Fruit fly (Drosophila melanogaster) whole organism, embryonic: ENCODE data around the gene CG6294.

Source experiments
- Ada2b ChIP-seq: fragments of 200-800 bp; sonication (Bioruptor generic); IDR thresholded peaks from 2 replicates; pipeline ENCODE4 v1.3.6; 2022; ENCODE audit warnings: missing biosample characterization, missing genetic modification characterization
- Aef1 ChIP-seq: fragments of 200-800 bp; sonication (Bioruptor generic); IDR thresholded peaks from 3 replicates; pipeline ENCODE4 v1.3.6; 2022; ENCODE audit warnings: missing biosample characterization, missing genetic modification characterization
- Atf-2 ChIP-seq: fragments of 200-800 bp; sonication (Bioruptor generic); optimal IDR thresholded peaks from 2 replicates; lab custom pipeline; 2016; ENCODE audit warnings: missing biosample characterization, missing genetic modification characterization
- B-H2 ChIP-seq: fragments of 200-800 bp; sonication (Bioruptor generic); optimal IDR thresholded peaks from 2 replicates; lab custom pipeline; 2018; ENCODE audit warnings: missing biosample characterization, mild to moderate bottlenecking, missing genetic modification characterization
- CG10366 ChIP-seq: fragments of 200-800 bp; sonication (Bioruptor generic); IDR thresholded peaks from 2 replicates; pipeline ENCODE4 v1.3.6; 2022; ENCODE audit warnings: missing biosample characterization, missing genetic modification characterization
- CG12071 ChIP-seq: fragments of 200-800 bp; sonication (Bioruptor generic); optimal IDR thresholded peaks from 3 replicates; lab custom pipeline; 2018; ENCODE audit warnings: missing biosample characterization, mild to moderate bottlenecking, missing genetic modification characterization
- CG12104 ChIP-seq: fragments of 200-800 bp; sonication (Bioruptor generic); optimal IDR thresholded peaks from 3 replicates; lab custom pipeline; 2016; ENCODE audit warnings: missing biosample characterization, missing genetic modification characterization
- CG14441 ChIP-seq: fragments of 200-800 bp; sonication (Bioruptor generic); IDR thresholded peaks from 2 replicates; pipeline ENCODE4 v1.3.6; 2022; ENCODE audit warnings: missing biosample characterization, missing genetic modification characterization
- CG1647 ChIP-seq: fragments of 200-800 bp; sonication (Bioruptor generic); optimal IDR thresholded peaks from 3 replicates; lab custom pipeline; 2016; ENCODE audit warnings: missing biosample characterization, missing genetic modification characterization
- CG18476 ChIP-seq: fragments of 200-800 bp; sonication (Bioruptor generic); optimal IDR thresholded peaks from 2 replicates; lab custom pipeline; 2016; ENCODE audit warnings: missing biosample characterization, mild to moderate bottlenecking, missing genetic modification characterization
- CG32767 ChIP-seq: fragments of 200-800 bp; sonication (Bioruptor generic); IDR thresholded peaks from 2 replicates; pipeline ENCODE4 v1.3.6; 2022; ENCODE audit warnings: missing biosample characterization, missing genetic modification characterization
- CG42726 ChIP-seq: fragments of 200-800 bp; sonication (Bioruptor generic); IDR thresholded peaks from 2 replicates; pipeline ENCODE4 v1.3.6; 2022; ENCODE audit warnings: missing biosample characterization, missing genetic modification characterization; ENCODE audit not compliant: partially characterized antibody
- CG4328 ChIP-seq: fragments of 200-800 bp; sonication (Bioruptor generic); optimal IDR thresholded peaks from 3 replicates; lab custom pipeline; 2017; ENCODE audit warnings: missing biosample characterization, missing genetic modification reagents, missing genetic modification characterization
- CG6791 ChIP-seq: fragments of 200-800 bp; sonication (Bioruptor generic); IDR thresholded peaks from 3 replicates; pipeline ENCODE4 v1.3.6; 2022; ENCODE audit warnings: missing biosample characterization, missing genetic modification characterization; ENCODE audit not compliant: partially characterized antibody
- CG6854 ChIP-seq: fragments of 200-800 bp; sonication (Bioruptor generic); optimal IDR thresholded peaks from 3 replicates; lab custom pipeline; 2017; ENCODE audit warnings: missing biosample characterization, mild to moderate bottlenecking, missing genetic modification characterization
- CG8765 ChIP-seq: fragments of 200-800 bp; sonication (Bioruptor generic); IDR thresholded peaks from 2 replicates; pipeline ENCODE4 v1.3.6; 2022; ENCODE audit warnings: missing biosample characterization, missing genetic modification characterization
- CG9932 ChIP-seq: fragments of 200-800 bp; sonication (Bioruptor generic); IDR thresholded peaks from 2 replicates; pipeline ENCODE4 v1.3.6; 2022; ENCODE audit warnings: missing biosample characterization, missing genetic modification characterization
- Camta ChIP-seq: fragments of 200-800 bp; sonication (Bioruptor generic); optimal IDR thresholded peaks from 2 replicates; lab custom pipeline; 2016; ENCODE audit warnings: missing biosample characterization, missing genetic modification characterization
- D ChIP-seq, 2 experiments: fragments of 200-800 bp in 1 of 2; fragments of >200 bp in 1 of 2; sonication (Bioruptor generic) in 1 of 2; optimal IDR thresholded peaks; 2 replicates in 1 of 2; 3 replicates in 1 of 2; lab custom pipeline; 2017; ENCODE audit warnings: mild to moderate bottlenecking in 1 of 2, missing biosample characterization in 1 of 2, missing genetic modification characterization in 1 of 2, missing genetic modification reagents in 1 of 2
- E2f1 ChIP-seq: fragments of 200-800 bp; sonication (Bioruptor generic); IDR thresholded peaks from 2 replicates; pipeline ENCODE4 v1.3.6; 2022; ENCODE audit warnings: missing biosample characterization, missing genetic modification characterization
- HHEX ChIP-seq: fragments of 200-800 bp; sonication (Bioruptor generic); optimal IDR thresholded peaks from 3 replicates; lab custom pipeline; 2017; ENCODE audit warnings: missing biosample characterization, mild to moderate bottlenecking, missing genetic modification characterization, missing genetic modification reagents
- HLHmδ ChIP-seq: fragments of 200-800 bp; sonication (Bioruptor generic); optimal IDR thresholded peaks from 2 replicates; lab custom pipeline; 2018; ENCODE audit warnings: missing biosample characterization, mild to moderate bottlenecking, missing genetic modification characterization, moderate library complexity
- HmgD ChIP-seq: fragments of 200-800 bp; sonication (Bioruptor generic); optimal IDR thresholded peaks from 3 replicates; lab custom pipeline; 2016; ENCODE audit warnings: missing biosample characterization, missing genetic modification characterization
- Hsf ChIP-seq: fragments of 200-800 bp; sonication (Bioruptor generic); optimal IDR thresholded peaks from 3 replicates; lab custom pipeline; 2016; ENCODE audit warnings: missing biosample characterization, missing genetic modification characterization
- MESR4 ChIP-seq: fragments of 200-800 bp; sonication (Bioruptor generic); optimal IDR thresholded peaks from 2 replicates; lab custom pipeline; 2018; ENCODE audit warnings: missing biosample characterization, mild to moderate bottlenecking, missing genetic modification characterization, moderate library complexity
- NFAT ChIP-seq: fragments of 200-800 bp; sonication (Bioruptor generic); IDR thresholded peaks from 2 replicates; pipeline ENCODE4 v1.3.6; 2022; ENCODE audit warnings: missing biosample characterization, missing genetic modification characterization
- NfI ChIP-seq: fragments of 200-800 bp; sonication (Bioruptor generic); optimal IDR thresholded peaks from 3 replicates; lab custom pipeline; 2018; ENCODE audit warnings: missing biosample characterization, mild to moderate bottlenecking, missing genetic modification characterization, moderate library complexity
- Xbp1 ChIP-seq: fragments of 200-800 bp; sonication (Bioruptor generic); optimal IDR thresholded peaks from 3 replicates; lab custom pipeline; 2016; ENCODE audit warnings: missing biosample characterization, mild to moderate bottlenecking, missing genetic modification characterization
- ato ChIP-seq: fragments of 200-800 bp; sonication (Bioruptor generic); IDR thresholded peaks from 2 replicates; pipeline ENCODE4 v1.3.6; 2022; ENCODE audit warnings: missing biosample characterization, missing genetic modification characterization; ENCODE audit not compliant: partially characterized antibody
- bowl ChIP-seq: fragments of 200-800 bp; sonication (Bioruptor generic); IDR thresholded peaks from 2 replicates; pipeline ENCODE4 v1.3.6; 2022; ENCODE audit warnings: missing biosample characterization, missing genetic modification characterization
- chif ChIP-seq, 2 experiments: fragments of 200-800 bp; sonication (Bioruptor generic); optimal IDR thresholded peaks; 3 replicates each; lab custom pipeline; 2016; ENCODE audit warnings: missing biosample characterization in 2 of 2, missing genetic modification characterization in 2 of 2
- dan ChIP-seq: fragments of 200-800 bp; sonication (Bioruptor generic); IDR thresholded peaks from 2 replicates; pipeline ENCODE4 v1.3.6; 2022; ENCODE audit warnings: missing biosample characterization, missing genetic modification characterization
- eyg ChIP-seq: fragments of 200-800 bp; sonication (Bioruptor generic); optimal IDR thresholded peaks from 3 replicates; lab custom pipeline; 2016; ENCODE audit warnings: missing biosample characterization, missing genetic modification characterization
- fd96Cb ChIP-seq: fragments of 200-800 bp; sonication (Bioruptor generic); optimal IDR thresholded peaks from 2 replicates; lab custom pipeline; 2018; ENCODE audit warnings: missing biosample characterization, mild to moderate bottlenecking, missing genetic modification characterization, moderate library complexity
- fu2 ChIP-seq: fragments of 200-800 bp; sonication (Bioruptor generic); optimal IDR thresholded peaks from 2 replicates; lab custom pipeline; 2016; ENCODE audit warnings: missing biosample characterization, missing genetic modification characterization
- gem ChIP-seq: fragments of 200-800 bp; sonication (Bioruptor generic); optimal IDR thresholded peaks from 2 replicates; lab custom pipeline; 2019; ENCODE audit warnings: missing biosample characterization, mild to moderate bottlenecking, missing genetic modification characterization, moderate library complexity
- knrl ChIP-seq: fragments of 200-800 bp; sonication (Bioruptor generic); IDR thresholded peaks from 3 replicates; pipeline ENCODE4 v1.3.6; 2022; ENCODE audit warnings: missing biosample characterization, missing genetic modification characterization; ENCODE audit not compliant: partially characterized antibody
- lab ChIP-seq: fragments of 200-800 bp; sonication (Bioruptor generic); optimal IDR thresholded peaks from 3 replicates; lab custom pipeline; 2017; ENCODE audit warnings: missing biosample characterization, missing genetic modification characterization, mild to moderate bottlenecking, moderate library complexity, missing genetic modification reagents
- mam ChIP-seq: fragments of 200-800 bp; sonication (Bioruptor generic); optimal IDR thresholded peaks from 3 replicates; lab custom pipeline; 2016; ENCODE audit warnings: missing biosample characterization, missing genetic modification characterization
- nerfin-1 ChIP-seq: fragments of 200-800 bp; sonication (Bioruptor generic); optimal IDR thresholded peaks from 3 replicates; lab custom pipeline; 2019; ENCODE audit warnings: missing biosample characterization, mild to moderate bottlenecking, missing genetic modification characterization, moderate library complexity
- odd ChIP-seq: fragments of 200-800 bp; sonication (Bioruptor generic); optimal IDR thresholded peaks from 2 replicates; lab custom pipeline; 2017; ENCODE audit warnings: missing biosample characterization, mild to moderate bottlenecking, missing genetic modification characterization
- onecut ChIP-seq: fragments of 200-800 bp; sonication (Bioruptor generic); IDR thresholded peaks from 2 replicates; pipeline ENCODE4 v1.3.6; 2022; ENCODE audit warnings: missing biosample characterization, missing genetic modification characterization
- p53 ChIP-seq: fragments of 200-800 bp; sonication (Bioruptor generic); optimal IDR thresholded peaks from 2 replicates; lab custom pipeline; 2016; ENCODE audit warnings: missing biosample characterization, missing genetic modification characterization
- psq ChIP-seq: fragments of 200-800 bp; sonication (Bioruptor generic); optimal IDR thresholded peaks from 2 replicates; lab custom pipeline; 2017; ENCODE audit warnings: missing biosample characterization, missing genetic modification characterization
- pum ChIP-seq: fragments of 200-800 bp; sonication (Bioruptor generic); optimal IDR thresholded peaks from 2 replicates; lab custom pipeline; 2016; ENCODE audit warnings: missing biosample characterization, missing genetic modification characterization
- sd ChIP-seq: fragments of 200-800 bp; sonication (Bioruptor generic); optimal IDR thresholded peaks from 3 replicates; lab custom pipeline; 2018; ENCODE audit warnings: missing biosample characterization, mild to moderate bottlenecking, missing genetic modification characterization, moderate library complexity
- sqz ChIP-seq: fragments of 200-800 bp; sonication (Bioruptor generic); optimal IDR thresholded peaks from 3 replicates; lab custom pipeline; 2018; ENCODE audit warnings: missing biosample characterization, mild to moderate bottlenecking, missing genetic modification characterization
- toy ChIP-seq: fragments of 200-800 bp; sonication (Bioruptor generic); IDR thresholded peaks from 2 replicates; pipeline ENCODE4 v1.3.6; 2022; ENCODE audit warnings: missing biosample characterization, missing genetic modification characterization
- tx ChIP-seq: fragments of 200-800 bp; sonication (Bioruptor generic); optimal IDR thresholded peaks from 2 replicates; lab custom pipeline; 2016; ENCODE audit warnings: missing biosample characterization, missing genetic modification characterization
- vvl ChIP-seq: fragments of 200-800 bp; sonication (Bioruptor generic); IDR thresholded peaks from 2 replicates; pipeline ENCODE4 v1.3.6; 2022; ENCODE audit warnings: missing biosample characterization, missing genetic modification characterization
- zen ChIP-seq: fragments of 200-800 bp; sonication (Bioruptor generic); optimal IDR thresholded peaks from 3 replicates; lab custom pipeline; 2018; ENCODE audit warnings: missing biosample characterization, mild to moderate bottlenecking, missing genetic modification characterization, moderate library complexity

Gene CG6294

DNA sequence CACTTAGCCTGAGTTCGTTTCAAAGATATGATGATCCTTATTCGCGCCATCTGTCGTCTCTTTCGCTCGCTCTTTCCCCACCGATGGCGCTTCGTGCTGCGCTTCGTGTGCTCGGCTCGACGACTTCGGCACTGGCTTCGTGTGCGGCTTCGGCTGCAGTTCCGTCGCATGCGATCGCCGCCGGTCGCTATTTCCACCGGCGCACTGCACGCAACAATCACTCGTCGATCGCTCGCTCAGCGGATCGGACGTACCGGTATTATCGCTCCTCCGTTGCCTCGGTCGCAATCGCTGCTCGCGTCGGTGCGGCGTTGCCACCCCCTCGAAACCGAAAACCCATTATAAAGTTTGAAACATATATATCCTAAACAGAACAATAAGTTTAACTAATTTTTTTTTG is 36.3 kb downstream of the CG6294 start (continued):
- TF ChIP-seq mam (GFP tag; lab: Kevin White, UChicago) = no peak
- TF ChIP-seq gem (tag; lab: Kevin White, UChicago) = peak; percentile 4
- TF ChIP-seq CG10366 (GFP tag; lab: Robert Waterston, UW) = no peak
- no peak for TF ChIP-seq CG14441 (GFP tag; lab: Robert Waterston, UW)
- TF ChIP-seq HLHmδ (GFP tag; lab: Kevin White, UChicago) = peak; percentile 75
- TF ChIP-seq CG12104 (GFP tag; lab: Kevin White, UChicago) = no peak
- TF ChIP-seq E2f1 (GFP tag; lab: Robert Waterston, UW) = no peak
- no peak for TF ChIP-seq NFAT (GFP tag; lab: Robert Waterston, UW)
- peak; percentile 7 for TF ChIP-seq Camta
- TF ChIP-seq Aef1 (GFP tag; lab: Robert Waterston, UW) = no peak
- no peak for TF ChIP-seq fu2
- TF ChIP-seq MESR4 (GFP tag; lab: Kevin White, UChicago) = peak; percentile 14
- TF ChIP-seq CG42726 = 0 out of 2 replicates have a peak, but pooled peaks have one; percentile 40
- no peak for TF ChIP-seq toy (GFP tag; lab: Robert Waterston, UW)
- peak; percentile 56; the same call in 1 of the 2 replicates for TF ChIP-seq vvl
- no peak for TF ChIP-seq knrl (GFP tag; lab: Robert Waterston, UW)
- TF ChIP-seq p53 (GFP tag; lab: Kevin White, UChicago) = no peak
- no peak for TF ChIP-seq psq (GFP tag; lab: Kevin White, UChicago)
- TF ChIP-seq sd = no peak
- no peak for TF ChIP-seq CG9932 (GFP tag; lab: Robert Waterston, UW)
- no peak for TF ChIP-seq eyg (GFP tag; lab: Kevin White, UChicago)
- no peak for TF ChIP-seq tx (GFP tag; lab: Kevin White, UChicago)
- no peak for TF ChIP-seq odd (GFP tag; lab: Kevin White, UChicago)
- no peak for TF ChIP-seq CG1647 (GFP tag; lab: Kevin White, UChicago)
- 0 out of 2 replicates have a peak, but pooled peaks have one; percentile 20 for TF ChIP-seq bowl (GFP tag; lab: Robert Waterston, UW)
- TF ChIP-seq fd96Cb (tag; lab: Kevin White, UChicago) = no peak
- TF ChIP-seq nerfin-1 = no peak
- 0 out of 2 replicates have a peak, but pooled peaks have one; percentile 8 for TF ChIP-seq Ada2b (GFP tag; lab: Robert Waterston, UW)
- no peak for TF ChIP-seq Hsf (GFP tag; lab: Kevin White, UChicago)
- no peak for TF ChIP-seq CG6854 (GFP tag; lab: Kevin White, UChicago)
- peak; percentile 1 for TF ChIP-seq HHEX (GFP tag; lab: Kevin White, UChicago)
- TF ChIP-seq CG4328 (GFP tag; lab: Kevin White, UChicago) = no peak
- peak; percentile 67 for TF ChIP-seq lab (GFP tag; lab: Kevin White, UChicago)
- TF ChIP-seq Atf-2 = no peak
- TF ChIP-seq onecut (GFP tag; lab: Robert Waterston, UW) = no peak
- TF ChIP-seq pum (GFP tag; lab: Kevin White, UChicago) = no peak
- no peak for TF ChIP-seq CG8765
- no peak for TF ChIP-seq B-H2 (GFP tag; lab: Kevin White, UChicago)
- TF ChIP-seq CG32767 (GFP tag; lab: Robert Waterston, UW) = no peak
- no peak for TF ChIP-seq HmgD (GFP tag; lab: Kevin White, UChicago)
- no peak for TF ChIP-seq CG12071
- no peak for TF ChIP-seq NfI
- no peak for TF ChIP-seq D (optimal IDR thresholded peaks at IDR 0.05; lab: Kevin White, UChicago)
- TF ChIP-seq D (GFP tag; optimal IDR thresholded peaks at IDR 0.05; lab: Kevin White, UChicago) = no peak
- TF ChIP-seq CG18476 (GFP tag; lab: Kevin White, UChicago) = no peak
- no peak for TF ChIP-seq dan (GFP tag; lab: Robert Waterston, UW)
- TF ChIP-seq chif (GFP tag; optimal IDR thresholded peaks at IDR 0.05; lab: Kevin White, UChicago) = peak in 1 of 2 experiments; percentile 22
- no peak for TF ChIP-seq CG6791 (GFP tag; lab: Robert Waterston, UW)
- peak; percentile 9 for TF ChIP-seq sqz (GFP tag; lab: Kevin White, UChicago)
- TF ChIP-seq ato = no peak
- TF ChIP-seq zen (tag; lab: Kevin White, UChicago) = peak; percentile 3
- TF ChIP-seq Xbp1 (GFP tag; lab: Kevin White, UChicago) = no peak
